Worm (Caenorhabditis elegans): ENCODE data around the gene F41H10.1.

The F41H10.1 gene

DNA sequence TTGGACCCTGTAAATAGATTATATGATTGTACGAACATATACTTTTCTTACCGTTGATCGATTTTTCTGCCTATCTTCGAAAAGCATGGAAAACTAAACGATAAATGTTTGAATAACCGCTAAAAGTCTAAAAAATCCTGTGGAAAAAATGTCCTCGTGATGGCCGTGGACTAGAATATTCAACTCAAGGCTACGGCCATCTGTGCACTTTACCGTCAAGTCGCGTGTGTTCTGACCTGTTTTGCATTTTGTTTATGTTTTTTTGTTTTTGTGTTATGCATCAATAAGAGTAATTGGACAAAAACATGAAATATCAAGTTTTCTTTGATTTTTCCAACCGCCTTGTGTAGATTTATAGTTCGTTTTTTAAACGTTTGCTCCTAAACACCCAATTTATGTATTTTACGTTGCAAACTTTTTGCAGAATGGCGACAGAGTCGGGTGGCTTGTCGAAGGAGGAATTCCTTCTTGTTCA, 18.5 kb upstream of the F41H10.1 start, which contains the start of the genes hda-6 and F41H10.4 (continued):
- TF ChIP-seq sma-3 (GFP tag; optimal IDR thresholded peaks at IDR 0.05) (peak; percentile 64), nhr-6 (tag; optimal IDR thresholded peaks at IDR 0.05) (peak; percentile 66), ztf-11 (tag; optimal IDR thresholded peaks at IDR 0.05) (no peak), snpc-4 (tag; optimal IDR thresholded peaks at IDR 0.05) (no peak), lin-13 (GFP tag; optimal IDR thresholded peaks at IDR 0.05) (peak; percentile 59), zag-1 (tag; optimal IDR thresholded peaks at IDR 0.05) (no peak), fos-1 (tag; optimal IDR thresholded peaks at IDR 0.05) (peak; percentile 54), C34F6.9 (tag; optimal IDR thresholded peaks at IDR 0.05) (peak; percentile 86), ztf-4 (tag; optimal IDR thresholded peaks at IDR 0.05) (no peak), peb-1 (tag; optimal IDR thresholded peaks at IDR 0.05) (no peak), blmp-1 (tag; optimal IDR thresholded peaks at IDR 0.05; ENCODE audit: insufficient read depth) (no peak), nhr-23 (tag; optimal IDR thresholded peaks at IDR 0.05) (no peak)

DNA sequence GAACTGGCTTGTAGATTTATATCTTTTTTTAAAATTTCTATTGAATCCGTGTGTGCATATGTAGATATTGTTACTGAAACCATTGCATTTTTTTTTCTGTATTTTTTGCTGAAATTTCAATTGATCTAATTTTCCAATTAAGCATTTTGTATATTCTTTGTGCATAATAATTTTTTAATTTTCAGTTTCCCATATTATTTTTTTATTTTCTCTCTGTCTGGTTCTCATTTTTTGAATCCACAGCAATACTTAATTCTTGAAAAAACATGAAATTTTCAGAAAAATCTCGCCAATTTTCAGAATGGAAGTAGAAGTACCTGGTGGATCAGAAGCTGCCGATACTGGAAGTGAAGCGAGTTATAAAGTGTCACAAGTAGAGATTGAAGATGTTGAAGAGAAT, 16.1 kb upstream of the F41H10.1 start, which contains the start of gene sand-1:
Gene sand-1 (plus strand): TSS at position 301 of the 400 bp plus-strand sequence.
- TF ChIP-seq nhr-129 (tag; optimal IDR thresholded peaks at IDR 0.05) (no peak), lin-39 (tag; optimal IDR thresholded peaks at IDR 0.05) (no peak), Y55F3AM.14 (GFP tag; optimal IDR thresholded peaks at IDR 0.05) (no peak), lsy-2 (tag; optimal IDR thresholded peaks at IDR 0.05) (no peak), nhr-25 (tag; optimal IDR thresholded peaks at IDR 0.05) (no peak), ceh-16 (tag; optimal IDR thresholded peaks at IDR 0.05) (no peak), alr-1 (tag; optimal IDR thresholded peaks at IDR 0.05) (no peak), sma-9 (GFP tag; optimal IDR thresholded peaks at IDR 0.05) (no peak), sma-9 (tag; optimal IDR thresholded peaks at IDR 0.05) (no peak), snpc-4 (tag; optimal IDR thresholded peaks at IDR 0.05) (no peak), blmp-1 (tag; optimal IDR thresholded peaks at IDR 0.05; ENCODE audit: insufficient read depth) (no peak), nhr-77 (tag; optimal IDR thresholded peaks at IDR 0.05) (no peak), sem-4 (tag; optimal IDR thresholded peaks at IDR 0.05) (no peak), ztf-4 (tag; optimal IDR thresholded peaks at IDR 0.05) (no peak)

DNA sequence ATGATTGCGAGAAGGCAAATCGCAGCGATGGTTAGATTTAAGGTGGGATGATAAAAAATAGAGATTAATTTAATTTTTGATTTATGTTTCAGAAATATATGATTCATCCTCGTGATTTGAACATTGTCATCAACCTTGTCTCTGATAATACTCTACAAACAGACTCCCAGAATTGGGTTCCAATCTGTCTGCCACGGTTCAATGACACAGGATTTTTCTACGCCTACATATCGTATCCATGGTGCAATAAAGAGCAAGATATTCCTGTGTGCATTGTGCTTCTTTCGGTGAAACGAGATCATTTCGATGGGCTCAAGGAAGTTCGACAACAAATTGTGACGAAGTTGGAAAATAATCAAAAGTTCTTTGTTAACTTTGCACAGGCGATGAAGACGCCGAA, 14.8 kb upstream of the F41H10.1 start:
- no peak for TF ChIP-seq snpc-4 (tag; optimal IDR thresholded peaks at IDR 0.05)
- TF ChIP-seq fos-1 (tag; optimal IDR thresholded peaks at IDR 0.05) = no peak
- TF ChIP-seq sem-4 (tag; optimal IDR thresholded peaks at IDR 0.05) = no peak
- no peak for TF ChIP-seq nhr-12 (tag; optimal IDR thresholded peaks at IDR 0.05)
- TF ChIP-seq mab-5 (tag; optimal IDR thresholded peaks at IDR 0.05) = no peak
- TF ChIP-seq Y55F3AM.14 (GFP tag; optimal IDR thresholded peaks at IDR 0.05) = no peak
- no peak for TF ChIP-seq nhr-10 (tag; optimal IDR thresholded peaks at IDR 0.05)
- no peak for TF ChIP-seq ama-1 (optimal IDR thresholded peaks at IDR 0.05)
- no peak for TF ChIP-seq elt-3 (tag; optimal IDR thresholded peaks at IDR 0.05)
- no peak for TF ChIP-seq sma-3 (GFP tag; optimal IDR thresholded peaks at IDR 0.05)
- no peak for TF ChIP-seq dmd-4 (tag; optimal IDR thresholded peaks at IDR 0.05)
- no peak for TF ChIP-seq nhr-11 (tag; optimal IDR thresholded peaks at IDR 0.05)

DNA sequence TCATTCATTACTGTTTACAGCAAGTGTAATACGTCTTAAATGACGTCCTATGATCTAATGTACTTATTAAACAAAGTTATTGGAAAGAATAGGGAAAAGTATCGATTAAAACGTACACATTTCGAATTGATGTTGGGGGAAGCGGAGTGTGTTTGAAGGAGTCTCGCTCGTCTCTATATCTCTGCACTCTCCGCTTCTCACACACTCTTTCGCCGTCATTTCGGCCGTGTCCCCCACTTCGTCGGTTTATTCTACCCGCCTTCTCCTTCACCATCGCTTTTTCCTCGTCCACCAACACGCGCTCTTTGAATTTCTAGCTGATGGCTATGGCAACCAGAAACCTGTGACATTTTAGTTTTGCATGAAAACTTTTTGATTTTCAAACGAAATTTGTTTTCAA, 13.8 kb upstream of the F41H10.1 start:
- peak; percentile 37 for TF ChIP-seq snpc-4 (tag; optimal IDR thresholded peaks at IDR 0.05)
- TF ChIP-seq ztf-4 (tag; optimal IDR thresholded peaks at IDR 0.05) = no peak
- TF ChIP-seq nhr-25 (tag; optimal IDR thresholded peaks at IDR 0.05) = peak; percentile 20
- no peak for TF ChIP-seq Y55F3AM.14 (GFP tag; optimal IDR thresholded peaks at IDR 0.05)
- TF ChIP-seq lin-13 (GFP tag; optimal IDR thresholded peaks at IDR 0.05) = no peak
- TF ChIP-seq sma-9 (GFP tag; optimal IDR thresholded peaks at IDR 0.05) = peak; percentile 11
- no peak for TF ChIP-seq sma-9 (tag; optimal IDR thresholded peaks at IDR 0.05)
- TF ChIP-seq sem-4 (tag; optimal IDR thresholded peaks at IDR 0.05) = no peak
- no peak for TF ChIP-seq mdl-1 (tag; optimal IDR thresholded peaks at IDR 0.05)
- no peak for TF ChIP-seq ceh-82 (tag; optimal IDR thresholded peaks at IDR 0.05)
- no peak for TF ChIP-seq nhr-12 (tag; optimal IDR thresholded peaks at IDR 0.05)
- no peak for TF ChIP-seq ztf-11 (tag; optimal IDR thresholded peaks at IDR 0.05)
- TF ChIP-seq alr-1 (tag; optimal IDR thresholded peaks at IDR 0.05) = no peak
- peak; percentile 34 for TF ChIP-seq crh-2 (tag; optimal IDR thresholded peaks at IDR 0.05)
- peak; percentile 63 for TF ChIP-seq C34F6.9 (tag; optimal IDR thresholded peaks at IDR 0.05)
- TF ChIP-seq F13H6.1 (tag; optimal IDR thresholded peaks at IDR 0.05) = peak; percentile 29
- peak in 1 of 2 experiments; percentile 45 for TF ChIP-seq lsy-2 (tag; optimal IDR thresholded peaks at IDR 0.05)
- peak; percentile 52 for TF ChIP-seq unc-55 (GFP tag; optimal IDR thresholded peaks at IDR 0.05)
- peak; percentile 50 for TF ChIP-seq nhr-129 (tag; optimal IDR thresholded peaks at IDR 0.05)
